Worm (Caenorhabditis elegans) whole organism, L3 larva: ENCODE results near the gene srd-19.

Source experiments
- fos-1 ChIP-seq: fragments of 150-350 bp; optimal IDR thresholded peaks from 2 replicates; lab custom pipeline; 2014; ENCODE audit warnings: missing biosample characterization, missing genetic modification characterization
- lin-15B ChIP-seq: fragments of 150-350 bp; optimal IDR thresholded peaks from 2 replicates; lab custom pipeline; 2014; ENCODE audit warnings: missing biosample characterization, missing genetic modification characterization
- mdl-1 ChIP-seq: fragments of 150-350 bp; optimal IDR thresholded peaks from 2 replicates; lab custom pipeline; 2014; ENCODE audit warnings: missing biosample characterization, missing genetic modification characterization
- nhr-77 ChIP-seq: fragments of 150-350 bp; optimal IDR thresholded peaks from 2 replicates; lab custom pipeline; 2014; ENCODE audit warnings: missing biosample characterization, missing genetic modification characterization

DNA sequence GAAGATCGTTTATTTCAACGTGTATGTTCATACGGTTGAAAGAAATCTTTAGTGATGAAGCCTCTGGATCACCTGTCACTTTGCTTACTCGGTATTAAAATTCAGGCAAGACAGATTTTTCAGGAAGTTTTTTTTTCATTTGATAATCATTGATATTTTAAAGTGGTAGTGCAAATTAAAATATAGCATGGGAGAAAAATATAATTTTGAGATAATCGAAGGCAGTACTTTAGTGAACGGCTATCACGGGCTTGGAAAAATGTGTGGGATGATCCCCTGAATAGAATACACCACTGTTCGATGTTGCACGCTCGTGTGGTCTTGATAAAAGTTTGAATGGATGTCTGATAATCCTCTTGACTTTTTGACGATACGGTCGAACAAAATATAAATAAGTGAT is 1.2 kb downstream of the srd-19 start:
- TF ChIP-seq mdl-1 = no peak
- no peak for TF ChIP-seq lin-15B (tag; lab: Kevin White, UChicago)
- TF ChIP-seq fos-1 (tag; lab: Kevin White, UChicago) = no peak
- no peak for TF ChIP-seq nhr-77
